Worm (Caenorhabditis elegans) whole organism, L1 larva: ENCODE measurements around the gene C01G6.3.

Experiments used
- aly-2 ChIP-seq: fragments of 150-350 bp; optimal IDR thresholded peaks from 2 replicates; lab custom pipeline; 2014; ENCODE audit warnings: missing biosample characterization, missing genetic modification characterization
- fkh-10 ChIP-seq: sonication (generic microtip); optimal IDR thresholded peaks from 2 replicates; lab custom pipeline; 2017; ENCODE audit warnings: missing biosample characterization, missing genetic modification reagents, missing genetic modification characterization
- fos-1 ChIP-seq: fragments of 150-350 bp; optimal IDR thresholded peaks from 2 replicates; lab custom pipeline; 2014; ENCODE audit warnings: missing biosample characterization, missing genetic modification characterization
- lin-39 ChIP-seq: fragments of 150-350 bp; optimal IDR thresholded peaks from 2 replicates; lab custom pipeline; 2014; ENCODE audit warnings: missing biosample characterization, missing genetic modification reagents, missing genetic modification characterization
- mdl-1 ChIP-seq, 2 experiments: fragments of 150-350 bp; optimal IDR thresholded peaks; 2 replicates each; lab custom pipeline; 2014 to 2017; ENCODE audit warnings: missing biosample characterization in 2 of 2, missing genetic modification characterization in 2 of 2, inconsistent platforms in 1 of 2
- mep-1 ChIP-seq: fragments of 150-350 bp; optimal IDR thresholded peaks from 2 replicates; lab custom pipeline; 2014; ENCODE audit warnings: missing biosample characterization, missing genetic modification characterization
- nhr-12 ChIP-seq: sonication (generic microtip); optimal IDR thresholded peaks from 2 replicates; lab custom pipeline; 2017; ENCODE audit warnings: missing biosample characterization, missing genetic modification characterization
- nhr-237 ChIP-seq: fragments of 150-350 bp; optimal IDR thresholded peaks from 2 replicates; lab custom pipeline; 2014; ENCODE audit warnings: missing biosample characterization, missing genetic modification characterization
- nhr-77 ChIP-seq: fragments of 150-350 bp; optimal IDR thresholded peaks from 2 replicates; lab custom pipeline; 2014; ENCODE audit warnings: missing biosample characterization, missing genetic modification characterization
- nhr-90 ChIP-seq: sonication (generic microtip); optimal IDR thresholded peaks from 2 replicates; lab custom pipeline; 2016; ENCODE audit warnings: mild to moderate bottlenecking, missing genetic modification characterization, missing compliant biosample characterization; ENCODE audit not compliant: poor library complexity
- pqm-1 ChIP-seq: sonication (generic microtip); optimal IDR thresholded peaks from 3 replicates; lab custom pipeline; 2017; ENCODE audit warnings: missing biosample characterization, missing genetic modification characterization
- sptf-1 ChIP-seq: fragments of 150-350 bp; optimal IDR thresholded peaks from 2 replicates; lab custom pipeline; 2014; ENCODE audit warnings: missing biosample characterization, missing genetic modification characterization
- tbx-2 ChIP-seq: sonication (generic microtip); optimal IDR thresholded peaks from 2 replicates; lab custom pipeline; 2016; ENCODE audit warnings: missing genetic modification characterization, missing compliant biosample characterization

DNA sequence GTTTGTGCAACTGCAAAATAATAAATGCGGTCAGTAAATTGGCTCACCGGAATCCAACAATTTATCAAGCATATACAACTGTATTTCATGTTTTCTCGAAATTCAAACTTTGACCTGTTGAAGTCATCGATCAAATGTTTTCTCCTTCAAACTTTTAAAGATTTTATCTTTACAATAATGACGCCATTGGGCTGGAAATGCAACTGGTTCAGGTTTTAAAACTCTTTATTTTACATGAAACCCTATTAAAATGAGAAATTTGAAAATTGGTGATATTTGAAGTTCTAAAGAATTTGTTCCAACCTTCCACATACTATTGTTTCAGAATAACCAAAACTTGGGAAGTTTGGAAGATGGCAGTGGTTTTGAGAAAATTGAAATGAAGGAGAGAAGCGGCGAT lies 32.7 kb upstream of the C01G6.3 start:
- TF ChIP-seq lin-39 (tag; lab: Kevin White, UChicago) (no peak), fos-1 (no peak), aly-2 (tag; lab: Kevin White, UChicago) (no peak), nhr-237 (no peak), nhr-12 (no peak), nhr-90 (tag; lab: Kevin White, UChicago) (no peak), nhr-77 (tag; lab: Kevin White, UChicago) (no peak), sptf-1 (tag; lab: Kevin White, UChicago) (no peak), mep-1 (tag; lab: Kevin White, UChicago) (no peak), fkh-10 (GFP tag; lab: Kevin White, UChicago) (no peak), tbx-2 (tag; lab: Kevin White, UChicago) (no peak), pqm-1 (tag; lab: Kevin White, UChicago) (no peak), mdl-1 (tag; optimal IDR thresholded peaks at IDR 0.05; lab: Kevin White, UChicago) (no peak)
